Worm (Caenorhabditis elegans) whole organism, L2 larva: ENCODE measurements around the gene pqn-25.

Experiments
- R02D3.7 ChIP-seq: fragments of 150-350 bp; optimal IDR thresholded peaks from 2 replicates; lab custom pipeline; 2014; ENCODE audit warnings: missing biosample characterization, missing genetic modification characterization
- aly-2 ChIP-seq: fragments of 150-350 bp; optimal IDR thresholded peaks from 2 replicates; lab custom pipeline; 2014; ENCODE audit warnings: missing biosample characterization, missing genetic modification characterization
- ama-1 ChIP-seq: fragments of 150-350 bp; optimal IDR thresholded peaks from 2 replicates; lab custom pipeline; 2018; ENCODE audit warnings: inconsistent platforms
- ceh-82 ChIP-seq: fragments of 150-350 bp; optimal IDR thresholded peaks from 2 replicates; lab custom pipeline; 2014; ENCODE audit warnings: missing biosample characterization, missing genetic modification characterization
- fos-1 ChIP-seq: fragments of 150-350 bp; optimal IDR thresholded peaks from 2 replicates; lab custom pipeline; 2014; ENCODE audit warnings: missing biosample characterization, missing genetic modification characterization
- lin-13 ChIP-seq: fragments of 150-350 bp; optimal IDR thresholded peaks from 2 replicates; lab custom pipeline; 2014; ENCODE audit warnings: missing biosample characterization, missing genetic modification reagents, missing genetic modification characterization
- nhr-77 ChIP-seq: fragments of 150-350 bp; optimal IDR thresholded peaks from 2 replicates; lab custom pipeline; 2014; ENCODE audit warnings: missing biosample characterization, missing genetic modification characterization
- sma-9 ChIP-seq, 2 experiments: fragments of 150-350 bp in 1 of 2; sonication (generic microtip) in 1 of 2; optimal IDR thresholded peaks; 2 replicates each; lab custom pipeline; 2014 to 2016; ENCODE audit warnings: missing genetic modification characterization in 2 of 2, mild to moderate bottlenecking in 1 of 2, missing biosample characterization in 1 of 2, missing compliant biosample characterization in 1 of 2, missing genetic modification reagents in 1 of 2, moderate library complexity in 1 of 2

- TF ChIP-seq R02D3.7 (tag; lab: Kevin White, UChicago): no peak
- TF ChIP-seq ama-1: no peak
- TF ChIP-seq lin-13: no peak
- no peak for TF ChIP-seq aly-2 (tag; lab: Kevin White, UChicago)
- TF ChIP-seq sma-9 (GFP tag; optimal IDR thresholded peaks at IDR 0.05; lab: Kevin White, UChicago): no peak
- TF ChIP-seq sma-9 (tag; optimal IDR thresholded peaks at IDR 0.05; lab: Kevin White, UChicago): no peak
- TF ChIP-seq nhr-77 (tag; lab: Kevin White, UChicago): no peak
- no peak for TF ChIP-seq ceh-82 (tag; lab: Kevin White, UChicago)
- no peak for TF ChIP-seq fos-1 (tag; lab: Kevin White, UChicago)
These were observed 48.3 kb downstream of the pqn-25 start, which contains the start of gene F48E8.2 for ce11 chrIII:5464077-5464476.
